Worm (Caenorhabditis elegans): ENCODE data around the gene msp-19.
A peak's percentile ranks its signal among the peaks of the same experiment; 100 is the strongest.
"Not testable (repeated sequence)": the region's sequence is repeated elsewhere in the genome, so short reads cannot be mapped to it uniquely, and the experiment has no call there.

ce11 chrIV:5264700-5265210, 4.4 kb downstream of the msp-19 start:
- TF ChIP-seq hmg-20 (GFP tag; IDR thresholded peaks at IDR 0.05); nhr-80 (tag; optimal IDR thresholded peaks at IDR 0.05): not testable (repeated sequence)
- peak; percentile 95 for TF ChIP-seq D2030.7 (GFP tag; IDR thresholded peaks at IDR 0.05)
